Worm (Caenorhabditis elegans) whole organism, midembryonic: ENCODE results near the gene R13D11.1.

Experiments used
- flt-1 ChIP-seq: fragments of 200-800 bp; sonication (Bioruptor generic); IDR thresholded peaks from 2 replicates; pipeline ENCODE4 v1.3.6; 2022; ENCODE audit warnings: missing genetic modification characterization, missing compliant biosample characterization
- klf-2 ChIP-seq: fragments of 200-800 bp; sonication (Bioruptor generic); conservative IDR thresholded peaks from 2 replicates; pipeline ENCODE4 v1.3.6; 2022; ENCODE audit warnings: missing genetic modification reagents, missing genetic modification characterization, missing compliant biosample characterization
- med-1 ChIP-seq: sonication (generic microtip); optimal IDR thresholded peaks from 2 replicates; lab custom pipeline; 2017; ENCODE audit warnings: missing genetic modification characterization, mild to moderate bottlenecking, missing compliant biosample characterization, antibody characterized with exemption, missing genetic modification reagents; ENCODE audit not compliant: insufficient read depth

DNA sequence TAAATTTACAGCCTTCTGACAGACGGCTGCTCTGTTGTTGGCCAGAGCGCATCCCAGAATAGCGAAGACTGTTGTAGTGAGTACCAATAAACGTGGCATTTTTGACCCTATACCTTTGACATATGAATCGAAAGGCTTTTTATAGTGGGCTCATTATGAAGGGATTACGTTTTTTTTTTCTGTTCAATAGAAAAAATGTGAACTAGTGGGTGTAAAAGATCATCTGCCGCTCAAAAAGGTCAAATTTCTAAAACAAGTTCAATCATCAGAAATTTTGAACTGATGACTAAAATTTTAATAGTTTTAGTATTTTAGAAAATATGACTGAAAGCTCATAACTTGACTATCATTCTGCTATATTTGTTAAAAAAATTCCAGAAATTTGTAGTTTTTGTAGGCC, 37.7 kb downstream of the R13D11.1 start, which contains the start of gene K09C6.9:
- TF ChIP-seq flt-1 (GFP tag; lab: Robert Waterston, UW) (no peak), med-1 (GFP tag; lab: Kevin White, UChicago) (no peak), klf-2 (GFP tag; lab: Robert Waterston, UW) (no peak)
